Worm (Caenorhabditis elegans): ENCODE results near the gene T16G12.12.

- no peak for TF ChIP-seq sea-1 (GFP tag; conservative IDR thresholded peaks at IDR 0.05)
- TF ChIP-seq tbx-37 (GFP tag; conservative IDR thresholded peaks at IDR 0.05) = no peak
- TF ChIP-seq ama-1 (optimal IDR thresholded peaks at IDR 0.05) = no peak
- no peak for TF ChIP-seq hmg-4 (GFP tag; optimal IDR thresholded peaks at IDR 0.05)
- no peak for TF ChIP-seq tbx-11 (GFP tag; IDR thresholded peaks at IDR 0.05)
- TF ChIP-seq F13C5.2 (tag; optimal IDR thresholded peaks at IDR 0.05) = no peak
- no peak for TF ChIP-seq hnd-1 (tag; optimal IDR thresholded peaks at IDR 0.05)
- no peak for TF ChIP-seq pes-1 (GFP tag; IDR thresholded peaks at IDR 0.05)
Measured at ce11 chrIII:10033881-10034280, 19.5 kb upstream of the T16G12.12 start, which contains the start of gene M04D8.8.
